Worm (Caenorhabditis elegans): ENCODE data around the gene nhr-78.

DNA sequence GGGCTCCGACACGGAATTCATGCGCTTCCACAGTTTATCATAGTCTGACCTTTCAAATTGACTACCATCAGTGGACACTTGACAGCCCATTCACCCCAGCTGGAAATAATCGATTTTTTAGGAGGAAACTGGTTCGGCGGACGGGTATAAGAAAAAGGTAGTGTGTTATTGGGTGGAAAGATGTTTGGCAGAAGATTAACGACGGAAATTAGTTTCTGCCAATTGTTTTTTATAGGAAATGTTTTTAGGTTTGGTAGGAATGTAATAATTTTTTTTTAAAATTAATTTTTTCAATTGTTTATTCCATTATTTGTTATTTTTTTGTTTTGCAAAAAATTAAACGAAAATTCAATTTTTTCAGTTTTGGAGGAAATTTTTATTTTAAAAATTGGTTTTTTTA lies 21.3 kb upstream of the nhr-78 start, which contains the start of gene F15E6.9:
- TF ChIP-seq ceh-82 (tag; optimal IDR thresholded peaks at IDR 0.05) (no peak), egl-27 (tag; optimal IDR thresholded peaks at IDR 0.05) (no peak), unc-39 (tag; optimal IDR thresholded peaks at IDR 0.05) (no peak), mdl-1 (tag; optimal IDR thresholded peaks at IDR 0.05) (no peak), nhr-237 (tag; optimal IDR thresholded peaks at IDR 0.05) (no peak), nhr-12 (tag; optimal IDR thresholded peaks at IDR 0.05) (no peak)

Data from whole organism, L2 larva.